Worm (Caenorhabditis elegans): ENCODE data around the gene del-2.

del-2 gene

DNA sequence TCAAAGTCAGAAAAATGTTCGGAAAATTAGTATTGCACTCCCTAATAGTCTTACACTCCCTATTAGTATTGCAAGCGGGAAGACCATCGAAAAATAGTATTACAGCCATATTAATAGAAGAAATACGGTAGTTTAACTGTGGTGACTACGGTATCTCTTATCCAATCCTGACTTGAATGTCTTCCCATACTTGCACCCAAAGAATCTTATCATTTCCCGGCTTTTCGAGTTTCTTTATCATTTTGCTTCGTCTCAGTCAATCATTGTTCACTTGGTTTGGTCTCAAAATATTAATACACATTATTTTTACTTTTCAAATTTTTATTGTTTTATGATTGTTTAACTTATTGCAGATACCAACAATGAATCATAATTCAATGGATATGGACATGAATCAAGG lies 11.4 kb upstream of the del-2 start, which contains the start of gene F58G6.3:
TSS of gene F58G6.3 (plus strand) at position 352 of the 400 bp plus-strand sequence.
- TF ChIP-seq rnt-1 (tag; optimal IDR thresholded peaks at IDR 0.05) (no peak), pha-4 (tag; optimal IDR thresholded peaks at IDR 0.05) (no peak), ets-4 (tag; optimal IDR thresholded peaks at IDR 0.05) (no peak), ceh-6 (GFP tag; optimal IDR thresholded peaks at IDR 0.05) (no peak), tbx-7 (tag; optimal IDR thresholded peaks at IDR 0.05) (no peak), ztf-16 (tag; optimal IDR thresholded peaks at IDR 0.05) (no peak), hlh-30 (tag; optimal IDR thresholded peaks at IDR 0.05; ENCODE audit: insufficient read depth) (no peak)

DNA sequence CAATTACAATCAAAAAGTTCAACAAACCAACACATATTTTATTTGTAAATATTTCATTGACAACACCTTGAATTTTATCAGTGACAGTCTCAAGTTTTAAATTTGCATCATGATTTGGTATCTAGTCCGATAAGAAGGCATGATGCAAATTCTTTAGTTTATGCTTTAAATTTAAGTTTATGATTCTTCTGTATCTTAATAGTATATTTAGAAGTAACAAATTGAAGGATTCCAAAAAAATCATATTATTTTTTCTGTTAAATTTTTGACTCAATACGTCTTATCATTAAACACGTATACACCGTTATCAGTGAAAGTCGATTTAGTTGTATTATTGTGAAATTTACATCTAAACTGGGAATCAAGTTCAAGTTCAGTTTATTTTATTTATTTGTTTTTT lies 9.4 kb upstream of the del-2 start, which contains the start of gene chca-1:
TSS of gene chca-1 (plus strand) at position 161 of the 400 bp plus-strand sequence.
- TF ChIP-seq F13H6.1 (tag; optimal IDR thresholded peaks at IDR 0.05) = no peak
- peak; percentile 69 for TF ChIP-seq elt-2 (tag; optimal IDR thresholded peaks at IDR 0.05)

ce11 chrIV:9648682-9649081 lies 6.9 kb upstream of the del-2 start, which contains the start of gene srm-3:
Gene srm-3, plus strand, starts transcription at chrIV:9648982.
- TF ChIP-seq ets-4 (tag; optimal IDR thresholded peaks at IDR 0.05) (no peak), syd-9 (tag; optimal IDR thresholded peaks at IDR 0.05) (no peak), K02D7.2 (tag; optimal IDR thresholded peaks at IDR 0.05) (no peak), hlh-15 (tag; optimal IDR thresholded peaks at IDR 0.05) (no peak), dmd-4 (tag; optimal IDR thresholded peaks at IDR 0.05; ENCODE audit: borderline replicate concordance) (no peak), ceh-31 (tag; optimal IDR thresholded peaks at IDR 0.05) (no peak), ceh-48 (tag; optimal IDR thresholded peaks at IDR 0.05) (no peak), F13H6.1 (tag; optimal IDR thresholded peaks at IDR 0.05) (no peak), pat-9 (tag; optimal IDR thresholded peaks at IDR 0.05) (no peak), ttx-3 (tag; optimal IDR thresholded peaks at IDR 0.05) (no peak), elt-2 (tag; optimal IDR thresholded peaks at IDR 0.05) (no peak), rnt-1 (tag; optimal IDR thresholded peaks at IDR 0.05) (no peak), ama-1 (optimal IDR thresholded peaks at IDR 0.05) (no peak), unc-55 (GFP tag; optimal IDR thresholded peaks at IDR 0.05) (no peak), ahr-1 (tag; optimal IDR thresholded peaks at IDR 0.05) (no peak), fkh-6 (tag; optimal IDR thresholded peaks at IDR 0.05) (no peak), ceh-19 (GFP tag; optimal IDR thresholded peaks at IDR 0.05) (no peak), ceh-6 (GFP tag; optimal IDR thresholded peaks at IDR 0.05) (no peak)

ce11 chrIV:9647789-9648361 lies 6.0 kb upstream of the del-2 start, which contains the start of gene amph-1:
Gene amph-1, minus strand, starts transcription at chrIV:9647873.
- no peak for TF ChIP-seq syd-9 (tag; optimal IDR thresholded peaks at IDR 0.05)
- no peak for TF ChIP-seq ceh-22 (tag; optimal IDR thresholded peaks at IDR 0.05)
- TF ChIP-seq ceh-6 (GFP tag; optimal IDR thresholded peaks at IDR 0.05) = no peak
- no peak for TF ChIP-seq fkh-10 (GFP tag; optimal IDR thresholded peaks at IDR 0.05)
- no peak for TF ChIP-seq tbx-2 (tag; optimal IDR thresholded peaks at IDR 0.05)
- TF ChIP-seq unc-42 (tag; optimal IDR thresholded peaks at IDR 0.05) = peak; percentile 11
- TF ChIP-seq eyg-1 (tag; optimal IDR thresholded peaks at IDR 0.05) = no peak
- TF ChIP-seq unc-86 (tag; optimal IDR thresholded peaks at IDR 0.05) = no peak
- no peak for TF ChIP-seq hlh-6 (tag; optimal IDR thresholded peaks at IDR 0.05)
- no peak for TF ChIP-seq lin-11 (tag; optimal IDR thresholded peaks at IDR 0.05)
- TF ChIP-seq mec-3 (tag; optimal IDR thresholded peaks at IDR 0.05; ENCODE audit: borderline replicate concordance) = no peak
- TF ChIP-seq dve-1 (tag; optimal IDR thresholded peaks at IDR 0.05) = peak; percentile 0
- no peak for TF ChIP-seq gmeb-2 (tag; optimal IDR thresholded peaks at IDR 0.05)
- TF ChIP-seq fkh-6 (tag; optimal IDR thresholded peaks at IDR 0.05) = no peak
- no peak for TF ChIP-seq rnt-1 (tag; optimal IDR thresholded peaks at IDR 0.05)
- TF ChIP-seq sox-4 (tag; optimal IDR thresholded peaks at IDR 0.05) = no peak
- TF ChIP-seq ceh-48 (tag; optimal IDR thresholded peaks at IDR 0.05) = no peak
- no peak for TF ChIP-seq ceh-24 (tag; optimal IDR thresholded peaks at IDR 0.05)
- no peak for TF ChIP-seq ref-2 (tag; optimal IDR thresholded peaks at IDR 0.05)
- TF ChIP-seq unc-55 (GFP tag; optimal IDR thresholded peaks at IDR 0.05) = peak; percentile 25
- peak; percentile 43 for TF ChIP-seq ceh-31 (tag; optimal IDR thresholded peaks at IDR 0.05)
- TF ChIP-seq ttx-3 (tag; optimal IDR thresholded peaks at IDR 0.05) = no peak
- TF ChIP-seq ama-1 (optimal IDR thresholded peaks at IDR 0.05) = no peak
- TF ChIP-seq nhr-232 (tag; optimal IDR thresholded peaks at IDR 0.05) = no peak
- no peak for TF ChIP-seq pha-2 (tag; optimal IDR thresholded peaks at IDR 0.05)
- peak; percentile 17 for TF ChIP-seq nfya-1 (tag; optimal IDR thresholded peaks at IDR 0.05)
- TF ChIP-seq ceh-14 (tag; optimal IDR thresholded peaks at IDR 0.05) = no peak
- no peak for TF ChIP-seq ceh-34 (tag; optimal IDR thresholded peaks at IDR 0.05)
